Worm (Caenorhabditis elegans) whole organism, L2 larva: ENCODE data around the gene Y45F10B.8.

Experiments
- ceh-82 ChIP-seq: fragments of 150-350 bp; optimal IDR thresholded peaks from 2 replicates; lab custom pipeline; 2014; ENCODE audit warnings: missing biosample characterization, missing genetic modification characterization
- elt-1 ChIP-seq: fragments of 150-350 bp; optimal IDR thresholded peaks from 2 replicates; lab custom pipeline; 2014; ENCODE audit warnings: missing biosample characterization, missing genetic modification characterization
- fos-1 ChIP-seq: fragments of 150-350 bp; optimal IDR thresholded peaks from 2 replicates; lab custom pipeline; 2014; ENCODE audit warnings: missing biosample characterization, missing genetic modification characterization
- lin-39 ChIP-seq: fragments of 150-350 bp; optimal IDR thresholded peaks from 2 replicates; lab custom pipeline; 2014; ENCODE audit warnings: missing biosample characterization, missing genetic modification reagents, missing genetic modification characterization
- lsy-2 ChIP-seq, 2 experiments: fragments of 150-350 bp in 1 of 2; sonication (generic microtip) in 1 of 2; optimal IDR thresholded peaks; 2 replicates each; lab custom pipeline; 2014 to 2017; ENCODE audit warnings: missing biosample characterization in 2 of 2, missing genetic modification characterization in 2 of 2
- nhr-11 ChIP-seq: fragments of 150-350 bp; optimal IDR thresholded peaks from 2 replicates; lab custom pipeline; 2014; ENCODE audit warnings: missing biosample characterization, missing genetic modification characterization
- nhr-21 ChIP-seq: fragments of 150-350 bp; optimal IDR thresholded peaks from 2 replicates; lab custom pipeline; 2014; ENCODE audit warnings: missing biosample characterization, missing genetic modification characterization
- peb-1 ChIP-seq: fragments of 150-350 bp; optimal IDR thresholded peaks from 2 replicates; lab custom pipeline; 2014; ENCODE audit warnings: missing biosample characterization, missing genetic modification characterization
- skn-1 ChIP-seq: sonication (generic microtip); optimal IDR thresholded peaks from 2 replicates; lab custom pipeline; 2017; ENCODE audit warnings: missing biosample characterization, missing genetic modification characterization
- ztf-4 ChIP-seq: fragments of 150-350 bp; optimal IDR thresholded peaks from 2 replicates; lab custom pipeline; 2014; ENCODE audit warnings: missing biosample characterization, missing genetic modification characterization

- TF ChIP-seq lin-39 (tag; lab: Kevin White, UChicago) = no peak
- no peak for TF ChIP-seq skn-1 (tag; lab: Kevin White, UChicago)
- TF ChIP-seq nhr-21 (tag; lab: Kevin White, UChicago) = no peak
- no peak for TF ChIP-seq elt-1 (tag; lab: Kevin White, UChicago)
- TF ChIP-seq peb-1 = no peak
- no peak for TF ChIP-seq fos-1 (tag; lab: Kevin White, UChicago)
- no peak for TF ChIP-seq ceh-82 (tag; lab: Kevin White, UChicago)
- no peak for TF ChIP-seq nhr-11
- no peak for TF ChIP-seq ztf-4 (tag; lab: Kevin White, UChicago)
- TF ChIP-seq lsy-2 (tag; optimal IDR thresholded peaks at IDR 0.05; lab: Kevin White, UChicago) = no peak
Measured at ce11 chrIV:13557393-13557792, 20.7 kb downstream of the Y45F10B.8 start.
